Fruit fly (Drosophila melanogaster) whole organism, embryonic: ENCODE measurements around the gene yellow-f.

Source experiments
- CG15696 ChIP-seq: fragments of 200-800 bp; sonication (Bioruptor generic); optimal IDR thresholded peaks from 2 replicates; lab custom pipeline; 2019; ENCODE audit warnings: missing biosample characterization, mild to moderate bottlenecking, missing genetic modification characterization, moderate library complexity
- Eip74EF ChIP-seq, 2 experiments: fragments of 200-800 bp in 1 of 2; fragments of >200 bp in 1 of 2; sonication (Bioruptor generic) in 1 of 2; optimal IDR thresholded peaks; 2 replicates each; lab custom pipeline; 2017 to 2019; ENCODE audit warnings: missing biosample characterization in 2 of 2, missing genetic modification characterization in 2 of 2, mild to moderate bottlenecking in 1 of 2, moderate library complexity in 1 of 2
- gem ChIP-seq: fragments of 200-800 bp; sonication (Bioruptor generic); optimal IDR thresholded peaks from 2 replicates; lab custom pipeline; 2019; ENCODE audit warnings: missing biosample characterization, mild to moderate bottlenecking, missing genetic modification characterization, moderate library complexity

yellow-f gene

DNA sequence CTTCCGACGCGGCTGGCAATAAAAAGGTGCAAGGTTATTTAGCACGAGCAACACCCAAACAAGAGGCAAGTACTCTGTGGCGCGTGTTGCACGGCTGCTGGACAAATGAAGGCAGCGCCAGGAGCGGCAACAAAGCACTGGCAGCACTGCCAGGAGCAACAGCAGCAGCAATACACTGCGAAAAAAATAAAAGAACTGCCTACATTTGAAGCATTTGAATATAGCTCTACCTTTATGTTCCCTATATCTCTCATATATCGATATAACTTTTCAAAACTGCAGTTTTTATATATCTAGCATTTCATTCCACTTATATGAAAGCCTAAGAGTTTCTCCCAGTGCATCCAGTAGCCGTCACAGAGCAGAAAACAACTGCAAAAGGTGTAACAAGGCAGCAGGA is 35.6 kb downstream of the yellow-f start (continued):
- TF ChIP-seq gem (tag; lab: Kevin White, UChicago) (peak; percentile 2), CG15696 (no peak), Eip74EF (GFP tag; optimal IDR thresholded peaks at IDR 0.05; lab: Kevin White, UChicago) (no peak)
